Fruit fly (Drosophila melanogaster) whole organism, embryonic: ENCODE results near the gene CG9184.

Experiments used
- Blimp-1 ChIP-seq: fragments of 200-800 bp; sonication (Bioruptor generic); optimal IDR thresholded peaks from 3 replicates; lab custom pipeline; 2018; ENCODE audit warnings: missing biosample characterization, missing genetic modification characterization, mild to moderate bottlenecking, moderate library complexity, missing genetic modification reagents
- CG10543 ChIP-seq: fragments of 200-800 bp; sonication (Bioruptor generic); optimal IDR thresholded peaks from 3 replicates; lab custom pipeline; 2017; ENCODE audit warnings: missing biosample characterization, mild to moderate bottlenecking, missing genetic modification characterization, moderate library complexity
- CG11504 ChIP-seq: fragments of 200-800 bp; sonication (Bioruptor generic); optimal IDR thresholded peaks from 3 replicates; lab custom pipeline; 2019; ENCODE audit warnings: missing biosample characterization, mild to moderate bottlenecking, missing genetic modification characterization, moderate library complexity
- CG11695 ChIP-seq: fragments of 200-800 bp; sonication (Bioruptor generic); IDR thresholded peaks from 3 replicates; pipeline ENCODE4 v1.3.6; 2022; ENCODE audit warnings: missing biosample characterization, missing genetic modification characterization
- CG13287 ChIP-seq: fragments of 200-800 bp; sonication (Bioruptor generic); IDR thresholded peaks from 2 replicates; pipeline ENCODE4 v1.3.6; 2022; ENCODE audit warnings: missing biosample characterization, missing genetic modification characterization; ENCODE audit not compliant: partially characterized antibody
- CG14667 ChIP-seq: fragments of 200-800 bp; sonication (Bioruptor generic); IDR thresholded peaks from 2 replicates; pipeline ENCODE4 v1.3.6; 2022; ENCODE audit warnings: missing biosample characterization, missing genetic modification characterization
- CG16779 ChIP-seq: fragments of 200-800 bp; sonication (Bioruptor generic); IDR thresholded peaks from 2 replicates; pipeline ENCODE4 v1.3.6; 2022; ENCODE audit warnings: missing biosample characterization, missing genetic modification characterization
- CG17385 ChIP-seq: fragments of 200-800 bp; sonication (Bioruptor generic); optimal IDR thresholded peaks from 3 replicates; lab custom pipeline; 2018; ENCODE audit warnings: missing biosample characterization, mild to moderate bottlenecking, missing genetic modification characterization
- CG2120 ChIP-seq: fragments of 200-800 bp; sonication (Bioruptor generic); optimal IDR thresholded peaks from 3 replicates; lab custom pipeline; 2016; ENCODE audit warnings: missing biosample characterization, missing genetic modification characterization
- CG2202 ChIP-seq: fragments of 200-800 bp; sonication (Bioruptor generic); optimal IDR thresholded peaks from 2 replicates; lab custom pipeline; 2018; ENCODE audit warnings: missing biosample characterization, mild to moderate bottlenecking, missing genetic modification characterization
- CG3065 ChIP-seq: fragments of 200-800 bp; sonication (Bioruptor generic); optimal IDR thresholded peaks from 2 replicates; lab custom pipeline; 2016; ENCODE audit warnings: missing biosample characterization, missing genetic modification characterization
- CG31388 ChIP-seq: fragments of 200-800 bp; sonication (Bioruptor generic); optimal IDR thresholded peaks from 2 replicates; lab custom pipeline; 2016; ENCODE audit warnings: missing biosample characterization, missing genetic modification characterization
- CG32532 ChIP-seq: fragments of 200-800 bp; sonication (Bioruptor generic); IDR thresholded peaks from 2 replicates; pipeline ENCODE4 v1.3.6; 2022; ENCODE audit warnings: missing biosample characterization, missing genetic modification characterization
- CG4360 ChIP-seq: fragments of 200-800 bp; sonication (Bioruptor generic); IDR thresholded peaks from 2 replicates; pipeline ENCODE4 v1.3.6; 2022; ENCODE audit warnings: missing biosample characterization, missing genetic modification characterization
- CG4707 ChIP-seq: fragments of 200-800 bp; sonication (Bioruptor generic); optimal IDR thresholded peaks from 2 replicates; lab custom pipeline; 2018; ENCODE audit warnings: missing biosample characterization, mild to moderate bottlenecking, missing genetic modification characterization, moderate library complexity
- CG8388 ChIP-seq: fragments of 200-800 bp; sonication (Bioruptor generic); optimal IDR thresholded peaks from 2 replicates; lab custom pipeline; 2019; ENCODE audit warnings: missing biosample characterization, mild to moderate bottlenecking, missing genetic modification characterization, moderate library complexity
- CHES-1-like ChIP-seq: fragments of 200-800 bp; sonication (Bioruptor generic); optimal IDR thresholded peaks from 2 replicates; lab custom pipeline; 2016; ENCODE audit warnings: missing biosample characterization, missing genetic modification characterization
- D19A ChIP-seq: fragments of 200-800 bp; optimal IDR thresholded peaks from 3 replicates; lab custom pipeline; 2019; ENCODE audit warnings: missing biosample characterization, mild to moderate bottlenecking, missing genetic modification characterization, moderate library complexity
- Dll ChIP-seq: fragments of 200-800 bp; sonication (Bioruptor generic); IDR thresholded peaks from 4 replicates; pipeline ENCODE4 v1.3.6; 2022; ENCODE audit warnings: missing biosample characterization, missing genetic modification characterization; ENCODE audit not compliant: partially characterized antibody
- Fer1 ChIP-seq: fragments of 200-800 bp; sonication (Bioruptor generic); optimal IDR thresholded peaks from 2 replicates; lab custom pipeline; 2017; ENCODE audit warnings: missing biosample characterization, mild to moderate bottlenecking, missing genetic modification characterization
- Hey ChIP-seq: fragments of 200-800 bp; sonication (Bioruptor generic); optimal IDR thresholded peaks from 3 replicates; lab custom pipeline; 2018; ENCODE audit warnings: missing biosample characterization, mild to moderate bottlenecking, missing genetic modification characterization
- Jarid2 ChIP-seq: fragments of 200-800 bp; sonication (Bioruptor generic); optimal IDR thresholded peaks from 3 replicates; lab custom pipeline; 2017; ENCODE audit warnings: mild to moderate bottlenecking, missing biosample characterization, missing genetic modification reagents, missing genetic modification characterization
- NFAT ChIP-seq: fragments of 200-800 bp; sonication (Bioruptor generic); IDR thresholded peaks from 2 replicates; pipeline ENCODE4 v1.3.6; 2022; ENCODE audit warnings: missing biosample characterization, missing genetic modification characterization
- Oaz ChIP-seq: fragments of 200-800 bp; sonication (Bioruptor generic); IDR thresholded peaks from 2 replicates; pipeline ENCODE4 v1.3.6; 2022; ENCODE audit warnings: missing biosample characterization, missing genetic modification characterization
- Poxn ChIP-seq: fragments of 200-800 bp; sonication (Bioruptor generic); IDR thresholded peaks from 2 replicates; pipeline ENCODE4 v1.3.6; 2022; ENCODE audit warnings: missing biosample characterization, missing genetic modification characterization
- Ptx1 ChIP-seq: fragments of 200-800 bp; sonication (Bioruptor generic); IDR thresholded peaks from 2 replicates; pipeline ENCODE4 v1.3.6; 2022; ENCODE audit warnings: missing biosample characterization, missing genetic modification characterization
- Ravus ChIP-seq: fragments of 200-800 bp; sonication (Bioruptor generic); IDR thresholded peaks from 2 replicates; pipeline ENCODE4 v1.3.6; 2022; ENCODE audit warnings: missing biosample characterization, missing genetic modification characterization
- Sin3A ChIP-seq: fragments of >200 bp; optimal IDR thresholded peaks from 2 replicates; lab custom pipeline; 2018
- Xbp1 ChIP-seq: fragments of 200-800 bp; sonication (Bioruptor generic); optimal IDR thresholded peaks from 3 replicates; lab custom pipeline; 2016; ENCODE audit warnings: missing biosample characterization, mild to moderate bottlenecking, missing genetic modification characterization
- ase ChIP-seq: fragments of 200-800 bp; sonication (Bioruptor generic); IDR thresholded peaks from 3 replicates; pipeline ENCODE4 v1.3.6; 2022; ENCODE audit warnings: missing biosample characterization, missing genetic modification characterization
- az2 ChIP-seq: fragments of 200-800 bp; sonication (Bioruptor generic); optimal IDR thresholded peaks from 3 replicates; lab custom pipeline; 2016; ENCODE audit warnings: missing biosample characterization, missing genetic modification characterization
- bowl ChIP-seq: fragments of 200-800 bp; sonication (Bioruptor generic); IDR thresholded peaks from 2 replicates; pipeline ENCODE4 v1.3.6; 2022; ENCODE audit warnings: missing biosample characterization, missing genetic modification characterization
- eyg ChIP-seq: fragments of 200-800 bp; sonication (Bioruptor generic); optimal IDR thresholded peaks from 3 replicates; lab custom pipeline; 2016; ENCODE audit warnings: missing biosample characterization, missing genetic modification characterization
- ftz-f1 ChIP-seq: fragments of 200-800 bp; sonication (Bioruptor generic); optimal IDR thresholded peaks from 2 replicates; lab custom pipeline; 2016; ENCODE audit warnings: missing biosample characterization, missing genetic modification characterization
- fu2 ChIP-seq: fragments of 200-800 bp; sonication (Bioruptor generic); optimal IDR thresholded peaks from 2 replicates; lab custom pipeline; 2016; ENCODE audit warnings: missing biosample characterization, missing genetic modification characterization
- gcm2 ChIP-seq: fragments of 200-800 bp; sonication (Bioruptor generic); optimal IDR thresholded peaks from 2 replicates; lab custom pipeline; 2016; ENCODE audit warnings: missing biosample characterization, missing genetic modification characterization
- gsb ChIP-seq: fragments of 200-800 bp; sonication (Bioruptor generic); IDR thresholded peaks from 2 replicates; pipeline ENCODE4 v1.3.6; 2022; ENCODE audit warnings: missing biosample characterization, missing genetic modification characterization
- hbn ChIP-seq: fragments of 200-800 bp; sonication (Bioruptor generic); IDR thresholded peaks from 2 replicates; pipeline ENCODE4 v1.3.6; 2022; ENCODE audit warnings: missing biosample characterization, missing genetic modification characterization; ENCODE audit not compliant: partially characterized antibody
- her ChIP-seq: fragments of 200-800 bp; sonication (Bioruptor generic); optimal IDR thresholded peaks from 2 replicates; lab custom pipeline; 2016; ENCODE audit warnings: missing biosample characterization, missing genetic modification characterization
- jing ChIP-seq: fragments of 200-800 bp; sonication (Bioruptor generic); optimal IDR thresholded peaks from 2 replicates; lab custom pipeline; 2018; ENCODE audit warnings: missing biosample characterization, mild to moderate bottlenecking, missing genetic modification characterization
- kay ChIP-seq: fragments of 200-800 bp; sonication (Bioruptor generic); optimal IDR thresholded peaks from 2 replicates; lab custom pipeline; 2016; ENCODE audit warnings: missing biosample characterization, missing genetic modification characterization
- peb ChIP-seq: fragments of 200-800 bp; sonication (Bioruptor generic); IDR thresholded peaks from 2 replicates; pipeline ENCODE4 v1.3.6; 2022; ENCODE audit warnings: missing biosample characterization, missing genetic modification characterization
- pnt ChIP-seq: fragments of 200-800 bp; sonication (Bioruptor generic); optimal IDR thresholded peaks from 3 replicates; lab custom pipeline; 2016; ENCODE audit warnings: missing biosample characterization, missing genetic modification characterization
- pum ChIP-seq: fragments of 200-800 bp; sonication (Bioruptor generic); optimal IDR thresholded peaks from 2 replicates; lab custom pipeline; 2016; ENCODE audit warnings: missing biosample characterization, missing genetic modification characterization
- repo ChIP-seq: fragments of 200-800 bp; sonication (Bioruptor generic); optimal IDR thresholded peaks from 2 replicates; lab custom pipeline; 2016; ENCODE audit warnings: missing biosample characterization, missing genetic modification characterization
- seq ChIP-seq: fragments of 200-800 bp; sonication (Bioruptor generic); IDR thresholded peaks from 2 replicates; pipeline ENCODE4 v1.3.6; 2022; ENCODE audit warnings: missing biosample characterization, missing genetic modification characterization
- ssp ChIP-seq: fragments of 200-800 bp; sonication (Bioruptor generic); IDR thresholded peaks from 2 replicates; pipeline ENCODE4 v1.3.6; 2022; ENCODE audit warnings: missing biosample characterization, missing genetic modification characterization
- tio ChIP-seq: fragments of 200-800 bp; sonication (Bioruptor generic); optimal IDR thresholded peaks from 2 replicates; lab custom pipeline; 2017; ENCODE audit warnings: missing biosample characterization, missing genetic modification characterization, inconsistent platforms
- tna ChIP-seq: fragments of 200-800 bp; sonication (Bioruptor generic); IDR thresholded peaks from 2 replicates; pipeline ENCODE4 v1.3.6; 2022; ENCODE audit warnings: missing biosample characterization, missing genetic modification characterization; ENCODE audit not compliant: partially characterized antibody
- trh ChIP-seq: fragments of 200-800 bp; sonication (Bioruptor generic); optimal IDR thresholded peaks from 2 replicates; lab custom pipeline; 2016; ENCODE audit warnings: missing biosample characterization, missing genetic modification characterization
- unc-4 ChIP-seq: fragments of 200-800 bp; sonication (Bioruptor generic); IDR thresholded peaks from 2 replicates; pipeline ENCODE4 v1.3.6; 2022; ENCODE audit warnings: missing biosample characterization, missing genetic modification characterization; ENCODE audit not compliant: partially characterized antibody
- usp ChIP-seq: fragments of >200 bp; optimal IDR thresholded peaks from 2 replicates; lab custom pipeline; 2017; ENCODE audit warnings: missing biosample characterization, missing genetic modification characterization
- zfh1 ChIP-seq: fragments of 200-800 bp; sonication (Bioruptor generic); IDR thresholded peaks from 3 replicates; pipeline ENCODE4 v1.3.6; 2022; ENCODE audit warnings: missing biosample characterization, missing genetic modification characterization

Gene CG9184

dm6 chr3L:1352065-1352464 is 29.5 kb upstream of the CG9184 start (continued):
- TF ChIP-seq peb (GFP tag; lab: Robert Waterston, UW) (no peak), zfh1 (GFP tag; lab: Robert Waterston, UW) (no peak), ssp (GFP tag; lab: Robert Waterston, UW) (peak; percentile 31; the same call in 1 of the 2 replicates), gsb (GFP tag; lab: Robert Waterston, UW) (no peak), kay (GFP tag; lab: Kevin White, UChicago) (no peak), CG17385 (GFP tag; lab: Kevin White, UChicago) (peak; percentile 11), Oaz (GFP tag; lab: Robert Waterston, UW) (no peak), CG2120 (GFP tag; lab: Kevin White, UChicago) (peak; percentile 41), seq (GFP tag; lab: Robert Waterston, UW) (no peak), CG3065 (GFP tag; lab: Kevin White, UChicago) (no peak), trh (GFP tag; lab: Kevin White, UChicago) (no peak), Xbp1 (GFP tag; lab: Kevin White, UChicago) (peak; percentile 28), CG31388 (GFP tag; lab: Kevin White, UChicago) (no peak), tio (GFP tag; lab: Kevin White, UChicago) (no peak), gcm2 (GFP tag; lab: Kevin White, UChicago) (no peak), CG13287 (GFP tag; lab: Robert Waterston, UW) (peak; percentile 96), bowl (GFP tag; lab: Robert Waterston, UW) (no peak), ftz-f1 (GFP tag; lab: Kevin White, UChicago) (no peak), az2 (GFP tag; lab: Kevin White, UChicago) (peak; percentile 41), usp (GFP tag; lab: Kevin White, UChicago) (no peak), tna (peak; percentile 74), D19A (tag; lab: Kevin White, UChicago) (peak; percentile 48), Hey (no peak), CG2202 (no peak), Fer1 (GFP tag; lab: Kevin White, UChicago) (no peak), her (GFP tag; lab: Kevin White, UChicago) (peak; percentile 39), fu2 (GFP tag; lab: Kevin White, UChicago) (no peak), pum (no peak), repo (GFP tag; lab: Kevin White, UChicago) (peak; percentile 11), CG4707 (GFP tag; lab: Kevin White, UChicago) (no peak), CG11504 (peak; percentile 48), Sin3A (no peak), ase (GFP tag; lab: Robert Waterston, UW) (no peak), hbn (GFP tag; lab: Robert Waterston, UW) (peak; percentile 93), Dll (GFP tag; lab: Robert Waterston, UW) (peak; percentile 98), Blimp-1 (peak; percentile 5), CHES-1-like (GFP tag; lab: Kevin White, UChicago) (no peak), CG8388 (peak; percentile 26), Jarid2 (peak; percentile 21), eyg (GFP tag; lab: Kevin White, UChicago) (no peak), jing (no peak), CG16779 (no peak), Ravus (GFP tag; lab: Robert Waterston, UW) (no peak), unc-4 (GFP tag; lab: Robert Waterston, UW) (peak; percentile 86), Poxn (no peak), CG11695 (GFP tag; lab: Robert Waterston, UW) (no peak), Ptx1 (peak; percentile 11; the same call in 1 of the 2 replicates), CG4360 (no peak), CG32532 (GFP tag; lab: Robert Waterston, UW) (no peak), pnt (GFP tag; lab: Kevin White, UChicago) (peak; percentile 3), CG14667 (GFP tag; lab: Robert Waterston, UW) (no peak), CG10543 (GFP tag; lab: Kevin White, UChicago) (no peak), NFAT (GFP tag; lab: Robert Waterston, UW) (peak; percentile 29; the same call in 1 of the 2 replicates)
